Fruit fly (Drosophila melanogaster) whole organism, embryonic: ENCODE measurements around the gene Mvb12.
A peak's percentile ranks its signal among the peaks of the same experiment; 100 is the strongest.

Source experiments
- CG10543 ChIP-seq: fragments of 200-800 bp; sonication (Bioruptor generic); optimal IDR thresholded peaks from 3 replicates; lab custom pipeline; 2017; ENCODE audit warnings: missing biosample characterization, mild to moderate bottlenecking, missing genetic modification characterization, moderate library complexity
- CG11085 ChIP-seq: fragments of 200-800 bp; sonication (Bioruptor generic); IDR thresholded peaks from 2 replicates; pipeline ENCODE4 v1.3.6; 2022; ENCODE audit warnings: missing biosample characterization, missing genetic modification characterization
- CG11695 ChIP-seq: fragments of 200-800 bp; sonication (Bioruptor generic); IDR thresholded peaks from 3 replicates; pipeline ENCODE4 v1.3.6; 2022; ENCODE audit warnings: missing biosample characterization, missing genetic modification characterization
- CG12104 ChIP-seq: fragments of 200-800 bp; sonication (Bioruptor generic); optimal IDR thresholded peaks from 3 replicates; lab custom pipeline; 2016; ENCODE audit warnings: missing biosample characterization, missing genetic modification characterization
- CG14014 ChIP-seq: fragments of 200-800 bp; sonication (Bioruptor generic); IDR thresholded peaks from 2 replicates; pipeline ENCODE4 v1.3.6; 2022; ENCODE audit warnings: missing biosample characterization, missing genetic modification characterization
- CG16815 ChIP-seq: fragments of 200-800 bp; sonication (Bioruptor generic); optimal IDR thresholded peaks from 3 replicates; lab custom pipeline; 2017; ENCODE audit warnings: missing biosample characterization, mild to moderate bottlenecking, missing genetic modification characterization
- CG17612 ChIP-seq: fragments of 200-800 bp; sonication (Bioruptor generic); IDR thresholded peaks from 2 replicates; pipeline ENCODE4 v1.3.6; 2022; ENCODE audit warnings: missing biosample characterization, missing genetic modification characterization
- CG18011 ChIP-seq: fragments of 200-800 bp; sonication (Bioruptor generic); optimal IDR thresholded peaks from 2 replicates; lab custom pipeline; 2017; ENCODE audit warnings: missing biosample characterization, missing genetic modification characterization, mild to moderate bottlenecking, moderate library complexity, missing genotype
- CG1832 ChIP-seq: fragments of 200-800 bp; sonication (Bioruptor generic); optimal IDR thresholded peaks from 2 replicates; lab custom pipeline; 2017; ENCODE audit warnings: missing biosample characterization, mild to moderate bottlenecking, missing genetic modification characterization, inconsistent platforms
- CG18599 ChIP-seq: fragments of 200-800 bp; sonication (Bioruptor generic); optimal IDR thresholded peaks from 3 replicates; lab custom pipeline; 2017; ENCODE audit warnings: missing biosample characterization, missing genetic modification characterization, mild to moderate bottlenecking, moderate library complexity, missing genetic modification reagents
- CG18764 ChIP-seq: fragments of 200-800 bp; sonication (Bioruptor generic); optimal IDR thresholded peaks from 3 replicates; lab custom pipeline; 2016; ENCODE audit warnings: missing biosample characterization, missing genetic modification characterization
- CG2202 ChIP-seq: fragments of 200-800 bp; sonication (Bioruptor generic); optimal IDR thresholded peaks from 2 replicates; lab custom pipeline; 2018; ENCODE audit warnings: missing biosample characterization, mild to moderate bottlenecking, missing genetic modification characterization
- CG30403 ChIP-seq: fragments of 200-800 bp; sonication (Bioruptor generic); optimal IDR thresholded peaks from 3 replicates; lab custom pipeline; 2016; ENCODE audit warnings: missing biosample characterization, missing genetic modification characterization
- CG32767 ChIP-seq: fragments of 200-800 bp; sonication (Bioruptor generic); IDR thresholded peaks from 2 replicates; pipeline ENCODE4 v1.3.6; 2022; ENCODE audit warnings: missing biosample characterization, missing genetic modification characterization
- CG42726 ChIP-seq: fragments of 200-800 bp; sonication (Bioruptor generic); IDR thresholded peaks from 2 replicates; pipeline ENCODE4 v1.3.6; 2022; ENCODE audit warnings: missing biosample characterization, missing genetic modification characterization; ENCODE audit not compliant: partially characterized antibody
- CG4707 ChIP-seq: fragments of 200-800 bp; sonication (Bioruptor generic); optimal IDR thresholded peaks from 2 replicates; lab custom pipeline; 2018; ENCODE audit warnings: missing biosample characterization, mild to moderate bottlenecking, missing genetic modification characterization, moderate library complexity
- CG6175 ChIP-seq: fragments of 200-800 bp; sonication (Bioruptor generic); IDR thresholded peaks from 3 replicates; pipeline ENCODE4 v1.3.6; 2022; ENCODE audit warnings: missing biosample characterization, missing genetic modification characterization
- CG6654 ChIP-seq: fragments of 200-800 bp; sonication (Bioruptor generic); optimal IDR thresholded peaks from 2 replicates; lab custom pipeline; 2017; ENCODE audit warnings: missing biosample characterization, mild to moderate bottlenecking, missing genetic modification characterization
- CG7357 ChIP-seq: fragments of 200-800 bp; sonication (Bioruptor generic); IDR thresholded peaks from 3 replicates; pipeline ENCODE4 v1.3.6; 2022; ENCODE audit warnings: missing biosample characterization, missing genetic modification characterization
- CG7963 ChIP-seq: fragments of 200-800 bp; sonication (Bioruptor generic); IDR thresholded peaks from 3 replicates; pipeline ENCODE4 v1.3.6; 2022; ENCODE audit warnings: missing biosample characterization, missing genetic modification characterization; ENCODE audit not compliant: partially characterized antibody
- CG8290 ChIP-seq, 3 experiments: fragments of 200-800 bp; sonication (Bioruptor generic); optimal IDR thresholded peaks; 2 replicates each; lab custom pipeline; 2016 to 2019; ENCODE audit warnings: missing biosample characterization in 3 of 3, missing genetic modification characterization in 3 of 3, mild to moderate bottlenecking in 2 of 3, moderate library complexity in 1 of 3
- CG8924 ChIP-seq: fragments of 200-800 bp; optimal IDR thresholded peaks from 3 replicates; lab custom pipeline; 2019; ENCODE audit warnings: missing biosample characterization, mild to moderate bottlenecking, missing genetic modification characterization, moderate library complexity
- CHES-1-like ChIP-seq: fragments of 200-800 bp; sonication (Bioruptor generic); optimal IDR thresholded peaks from 2 replicates; lab custom pipeline; 2016; ENCODE audit warnings: missing biosample characterization, missing genetic modification characterization
- CTCF ChIP-seq: fragments of 200-800 bp; sonication (Bioruptor generic); optimal IDR thresholded peaks from 2 replicates; lab custom pipeline; 2017; ENCODE audit warnings: missing biosample characterization, mild to moderate bottlenecking, missing genetic modification characterization, moderate library complexity
- Dbx ChIP-seq: fragments of 200-800 bp; sonication (Bioruptor generic); IDR thresholded peaks from 3 replicates; pipeline ENCODE4 v1.3.6; 2022; ENCODE audit warnings: missing biosample characterization, missing genetic modification characterization
- Dll ChIP-seq: fragments of 200-800 bp; sonication (Bioruptor generic); IDR thresholded peaks from 4 replicates; pipeline ENCODE4 v1.3.6; 2022; ENCODE audit warnings: missing biosample characterization, missing genetic modification characterization; ENCODE audit not compliant: partially characterized antibody
- NK7.1 ChIP-seq: fragments of 200-800 bp; sonication (Bioruptor generic); optimal IDR thresholded peaks from 3 replicates; lab custom pipeline; 2016; ENCODE audit warnings: missing biosample characterization, missing genetic modification characterization
- Neu2 ChIP-seq: fragments of 200-800 bp; sonication (Bioruptor generic); optimal IDR thresholded peaks from 3 replicates; lab custom pipeline; 2016; ENCODE audit warnings: missing biosample characterization, missing genetic modification characterization, borderline replicate concordance
- Nf-YB ChIP-seq: fragments of 200-800 bp; sonication (Bioruptor generic); optimal IDR thresholded peaks from 3 replicates; lab custom pipeline; 2019; ENCODE audit warnings: missing biosample characterization, mild to moderate bottlenecking, missing genetic modification characterization, moderate library complexity
- Six4 ChIP-seq: fragments of 200-800 bp; sonication (Bioruptor generic); optimal IDR thresholded peaks from 2 replicates; lab custom pipeline; 2016; ENCODE audit warnings: missing biosample characterization, missing genetic modification characterization
- aop ChIP-seq: fragments of 200-800 bp; sonication (Bioruptor generic); IDR thresholded peaks from 2 replicates; pipeline ENCODE4 v1.3.6; 2022; ENCODE audit warnings: missing biosample characterization, missing genetic modification characterization
- br ChIP-seq: fragments of >200 bp; optimal IDR thresholded peaks from 2 replicates; lab custom pipeline; 2017
- cg ChIP-seq: fragments of 200-800 bp; sonication (Bioruptor generic); optimal IDR thresholded peaks from 3 replicates; lab custom pipeline; 2019; ENCODE audit warnings: missing biosample characterization, mild to moderate bottlenecking, missing genetic modification characterization, moderate library complexity
- ci ChIP-seq: fragments of 200-800 bp; sonication (Bioruptor generic); IDR thresholded peaks from 3 replicates; pipeline ENCODE4 v1.3.6; 2022; ENCODE audit warnings: missing biosample characterization, missing genetic modification characterization
- danr ChIP-seq: fragments of 200-800 bp; sonication (Bioruptor generic); IDR thresholded peaks from 2 replicates; pipeline ENCODE4 v1.3.6; 2022; ENCODE audit warnings: missing biosample characterization, missing genetic modification characterization
- esg ChIP-seq: fragments of 200-800 bp; sonication (Bioruptor generic); conservative IDR thresholded peaks from 2 replicates; pipeline ENCODE4 v1.3.6; 2022; ENCODE audit warnings: missing biosample characterization, missing genetic modification characterization
- eve ChIP-seq, 2 experiments: fragments of >200 bp; optimal IDR thresholded peaks; 2 replicates each; lab custom pipeline; 2017; ENCODE audit warnings: missing biosample characterization in 2 of 2, missing genetic modification characterization in 2 of 2
- ewg ChIP-seq: fragments of 200-800 bp; sonication (Bioruptor generic); optimal IDR thresholded peaks from 3 replicates; lab custom pipeline; 2017; ENCODE audit warnings: mild to moderate bottlenecking, missing biosample characterization, missing genetic modification reagents, missing genetic modification characterization
- gt ChIP-seq: fragments of 200-800 bp; sonication (Bioruptor generic); IDR thresholded peaks from 2 replicates; pipeline ENCODE4 v1.3.6; 2022; ENCODE audit warnings: missing biosample characterization, missing genetic modification characterization
- kay ChIP-seq: fragments of 200-800 bp; sonication (Bioruptor generic); optimal IDR thresholded peaks from 2 replicates; lab custom pipeline; 2016; ENCODE audit warnings: missing biosample characterization, missing genetic modification characterization
- nau ChIP-seq: fragments of 200-800 bp; sonication (Bioruptor generic); optimal IDR thresholded peaks from 3 replicates; lab custom pipeline; 2017; ENCODE audit warnings: missing biosample characterization, mild to moderate bottlenecking, missing genetic modification characterization, missing genetic modification reagents
- p53 ChIP-seq: fragments of 200-800 bp; sonication (Bioruptor generic); optimal IDR thresholded peaks from 2 replicates; lab custom pipeline; 2016; ENCODE audit warnings: missing biosample characterization, missing genetic modification characterization
- pho ChIP-seq: fragments of 200-800 bp; sonication (Bioruptor generic); optimal IDR thresholded peaks from 2 replicates; lab custom pipeline; 2016; ENCODE audit warnings: missing biosample characterization, missing genetic modification characterization
- pita ChIP-seq: fragments of 200-800 bp; sonication (Bioruptor generic); optimal IDR thresholded peaks from 2 replicates; lab custom pipeline; 2017; ENCODE audit warnings: missing biosample characterization, mild to moderate bottlenecking, missing genetic modification characterization
- prd ChIP-seq, 3 experiments: fragments of >200 bp in 2 of 3; fragments of 200-800 bp in 1 of 3; sonication (Bioruptor generic) in 1 of 3; optimal IDR thresholded peaks in 2 of 3; IDR thresholded peaks in 1 of 3; 2 replicates in 2 of 3; 3 replicates in 1 of 3; pipeline versions ENCODE4 v1.3.6 to Lab custom; 2017 to 2022; ENCODE audit warnings: missing biosample characterization in 1 of 3, missing genetic modification characterization in 1 of 3
- pros ChIP-seq: fragments of 200-800 bp; sonication (Bioruptor generic); optimal IDR thresholded peaks from 3 replicates; lab custom pipeline; 2019; ENCODE audit warnings: missing biosample characterization, mild to moderate bottlenecking, missing genetic modification characterization, moderate library complexity
- repo ChIP-seq: fragments of 200-800 bp; sonication (Bioruptor generic); optimal IDR thresholded peaks from 2 replicates; lab custom pipeline; 2016; ENCODE audit warnings: missing biosample characterization, missing genetic modification characterization
- salm ChIP-seq: fragments of 200-800 bp; sonication (Bioruptor generic); optimal IDR thresholded peaks from 2 replicates; lab custom pipeline; 2018; ENCODE audit warnings: missing biosample characterization, mild to moderate bottlenecking, missing genetic modification characterization
- sd ChIP-seq: fragments of 200-800 bp; sonication (Bioruptor generic); optimal IDR thresholded peaks from 3 replicates; lab custom pipeline; 2018; ENCODE audit warnings: missing biosample characterization, mild to moderate bottlenecking, missing genetic modification characterization, moderate library complexity
- wek ChIP-seq: fragments of 200-800 bp; sonication (Bioruptor generic); optimal IDR thresholded peaks from 3 replicates; lab custom pipeline; 2018; ENCODE audit warnings: missing biosample characterization, mild to moderate bottlenecking, missing genetic modification characterization, moderate library complexity
- zfh1 ChIP-seq: fragments of 200-800 bp; sonication (Bioruptor generic); IDR thresholded peaks from 3 replicates; pipeline ENCODE4 v1.3.6; 2022; ENCODE audit warnings: missing biosample characterization, missing genetic modification characterization

Mvb12 gene

dm6 chrX:18101778-18102177 lies 664 bp upstream of the Mvb12 start, which contains the start of gene Taf8 (continued):
- TF ChIP-seq danr (GFP tag; lab: Robert Waterston, UW) (no peak), cg (GFP tag; lab: Kevin White, UChicago) (no peak), pros (GFP tag; lab: Kevin White, UChicago) (no peak), sd (tag; lab: Kevin White, UChicago) (no peak), CG2202 (tag; lab: Kevin White, UChicago) (no peak), prd (optimal IDR thresholded peaks at IDR 0.05; lab: Kevin White, UChicago) (no peak), prd (GFP tag; IDR thresholded peaks at IDR 0.05; lab: Robert Waterston, UW) (peak; percentile 31; the same call in 1 of the 3 replicates), CG18011 (GFP tag; lab: Kevin White, UChicago) (no peak), nau (GFP tag; lab: Kevin White, UChicago) (no peak), aop (GFP tag; lab: Robert Waterston, UW) (no peak), esg (GFP tag; lab: Robert Waterston, UW) (no peak), CG8924 (tag; lab: Kevin White, UChicago) (no peak), br (no peak), CG1832 (GFP tag; lab: Kevin White, UChicago) (no peak), ci (no peak), CTCF (GFP tag; lab: Kevin White, UChicago) (no peak), CG4707 (GFP tag; lab: Kevin White, UChicago) (no peak), Six4 (GFP tag; lab: Kevin White, UChicago) (no peak), CG17612 (no peak), CG11085 (GFP tag; lab: Robert Waterston, UW) (no peak), CG32767 (GFP tag; lab: Robert Waterston, UW) (no peak), kay (GFP tag; lab: Kevin White, UChicago) (no peak), CG7357 (GFP tag; lab: Robert Waterston, UW) (peak; percentile 70), CG10543 (no peak), CG12104 (no peak), CG18764 (GFP tag; lab: Kevin White, UChicago) (no peak), CG16815 (GFP tag; lab: Kevin White, UChicago) (no peak), CG7963 (GFP tag; lab: Robert Waterston, UW) (peak; percentile 53; the same call in 2 of the 3 replicates), CG18599 (GFP tag; lab: Kevin White, UChicago) (no peak), CG42726 (GFP tag; lab: Robert Waterston, UW) (peak; percentile 60), CG30403 (peak; percentile 4), CG6175 (no peak), eve (GFP tag; optimal IDR thresholded peaks at IDR 0.05; lab: Kevin White, UChicago) (no peak), Nf-YB (GFP tag; lab: Kevin White, UChicago) (no peak), repo (GFP tag; lab: Kevin White, UChicago) (no peak), pho (GFP tag; lab: Kevin White, UChicago) (no peak), CG6654 (GFP tag; lab: Kevin White, UChicago) (no peak), pita (GFP tag; lab: Kevin White, UChicago) (no peak), salm (tag; lab: Kevin White, UChicago) (no peak), gt (GFP tag; lab: Robert Waterston, UW) (no peak), p53 (GFP tag; lab: Kevin White, UChicago) (no peak), CG8290 (GFP tag; optimal IDR thresholded peaks at IDR 0.05; lab: Kevin White, UChicago) (no peak), CG8290 (tag; optimal IDR thresholded peaks at IDR 0.05; lab: Kevin White, UChicago) (peak in 1 of 2 experiments; percentile 31), Dbx (GFP tag; lab: Robert Waterston, UW) (no peak), zfh1 (GFP tag; lab: Robert Waterston, UW) (0 out of 3 replicates have a peak, but pooled peaks have one; percentile 14), Neu2 (GFP tag; lab: Kevin White, UChicago) (no peak), CHES-1-like (GFP tag; lab: Kevin White, UChicago) (no peak), CG14014 (GFP tag; lab: Robert Waterston, UW) (no peak), Dll (GFP tag; lab: Robert Waterston, UW) (peak; percentile 63; the same call in 3 of the 4 replicates), wek (no peak), ewg (GFP tag; lab: Kevin White, UChicago) (no peak), NK7.1 (no peak), CG11695 (GFP tag; lab: Robert Waterston, UW) (no peak)
